In the genomic region with DNA sequence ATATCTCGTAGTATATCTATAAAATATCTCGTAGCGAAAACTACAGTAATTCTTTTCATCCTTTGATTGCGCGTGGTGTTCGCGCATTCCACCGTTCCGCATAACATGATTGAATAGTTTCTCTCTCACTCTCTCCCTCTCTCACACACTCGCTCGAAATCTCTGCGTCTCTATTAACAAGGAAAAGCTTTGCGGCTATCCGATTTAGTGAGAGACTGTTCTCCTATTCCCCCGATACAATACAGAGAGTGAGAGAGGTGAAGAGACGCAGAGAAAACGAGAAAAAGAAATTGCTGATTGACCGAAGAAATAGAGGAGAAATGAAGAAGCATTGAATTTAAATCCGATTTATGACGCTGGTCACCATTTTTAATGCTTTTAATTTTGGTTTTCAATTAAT, we compare ENCODE assay signal across 4 worm cellular contexts.
TF ChIP-seq lines count a peak whose summit lies in the region.

No protein-coding gene starts in this region.

TF ChIP-seq in whole organism, L2 larva, 48 proteins besides CTCF, POLR2A, EP300 and RAD21:
- TF ChIP-seq dmd-4 (tag; optimal IDR thresholded peaks at IDR 0.05; lab: Kevin White, UChicago) = no peak
- TF ChIP-seq nhr-77 (tag; optimal IDR thresholded peaks at IDR 0.05; lab: Kevin White, UChicago) = no peak
- TF ChIP-seq fos-1 (tag; optimal IDR thresholded peaks at IDR 0.05; lab: Kevin White, UChicago) = peak; percentile 36
- no peak for TF ChIP-seq nhr-23 (tag; optimal IDR thresholded peaks at IDR 0.05; lab: Kevin White, UChicago)
- TF ChIP-seq ztf-11 (tag; optimal IDR thresholded peaks at IDR 0.05; lab: Kevin White, UChicago) = no peak
- TF ChIP-seq nhr-21 (tag; optimal IDR thresholded peaks at IDR 0.05; lab: Kevin White, UChicago) = peak; percentile 27
- no peak for TF ChIP-seq nhr-6 (tag; optimal IDR thresholded peaks at IDR 0.05; lab: Kevin White, UChicago)
- TF ChIP-seq mab-5 (tag; optimal IDR thresholded peaks at IDR 0.05; lab: Kevin White, UChicago) = no peak
- peak; percentile 23 for TF ChIP-seq sma-9 (GFP tag; optimal IDR thresholded peaks at IDR 0.05; lab: Kevin White, UChicago)
- TF ChIP-seq sma-9 (tag; optimal IDR thresholded peaks at IDR 0.05; lab: Kevin White, UChicago) = no peak
- no peak for TF ChIP-seq ama-1 (optimal IDR thresholded peaks at IDR 0.05; lab: Kevin White, UChicago)
- TF ChIP-seq F13H6.1 (tag; optimal IDR thresholded peaks at IDR 0.05; lab: Kevin White, UChicago) = peak; percentile 38
- peak; percentile 88 for TF ChIP-seq sem-4 (tag; optimal IDR thresholded peaks at IDR 0.05; lab: Kevin White, UChicago)
- peak; percentile 21 for TF ChIP-seq C34F6.9 (tag; optimal IDR thresholded peaks at IDR 0.05; lab: Kevin White, UChicago)
- TF ChIP-seq nhr-25 (tag; optimal IDR thresholded peaks at IDR 0.05; lab: Kevin White, UChicago) = peak; percentile 48
- peak in 1 of 2 experiments; percentile 66 for TF ChIP-seq lsy-2 (tag; optimal IDR thresholded peaks at IDR 0.05; lab: Kevin White, UChicago)
- peak; percentile 34 for TF ChIP-seq sma-3 (GFP tag; optimal IDR thresholded peaks at IDR 0.05; lab: Kevin White, UChicago)
- no peak for TF ChIP-seq R02D3.7 (tag; optimal IDR thresholded peaks at IDR 0.05; lab: Kevin White, UChicago)
- TF ChIP-seq nhr-10 (tag; optimal IDR thresholded peaks at IDR 0.05; lab: Kevin White, UChicago) = no peak
- no peak for TF ChIP-seq zag-1 (tag; optimal IDR thresholded peaks at IDR 0.05; lab: Kevin White, UChicago)
- no peak for TF ChIP-seq nhr-129 (tag; optimal IDR thresholded peaks at IDR 0.05; lab: Kevin White, UChicago)
- no peak for TF ChIP-seq elt-1 (tag; optimal IDR thresholded peaks at IDR 0.05; lab: Kevin White, UChicago)

TF ChIP-seq in whole organism, L4 larva, 104 proteins besides CTCF, POLR2A, EP300 and RAD21:
- TF ChIP-seq mes-2 (tag; optimal IDR thresholded peaks at IDR 0.05; lab: Kevin White, UChicago; ENCODE audit: poor library complexity, severe bottlenecking) (peak; percentile 60), lin-1 (GFP tag; IDR thresholded peaks at IDR 0.05; lab: Robert Waterston, UW) (0 out of 2 replicates have a peak, but pooled peaks have one; percentile 9), aha-1 (tag; lab: Kevin White, UChicago) (peak; percentile 84), mxl-3 (GFP tag; optimal IDR thresholded peaks at IDR 0.05; lab: Kevin White, UChicago) (peak; percentile 55), dve-1 (tag; optimal IDR thresholded peaks at IDR 0.05; lab: Kevin White, UChicago; ENCODE audit: insufficient read depth) (peak; percentile 84), lsy-2 (tag; optimal IDR thresholded peaks at IDR 0.05; lab: Kevin White, UChicago) (peak in 1 of 2 experiments; percentile 62), mep-1 (tag; optimal IDR thresholded peaks at IDR 0.05; lab: Kevin White, UChicago) (peak; percentile 35), hlh-30 (tag; optimal IDR thresholded peaks at IDR 0.05; lab: Kevin White, UChicago; ENCODE audit: insufficient read depth) (peak; percentile 60), dpl-1 (GFP tag; optimal IDR thresholded peaks at IDR 0.05; lab: Kevin White, UChicago) (peak; percentile 19), nhr-42 (GFP tag; IDR thresholded peaks at IDR 0.05; lab: Robert Waterston, UW) (no peak), snpc-4 (tag; optimal IDR thresholded peaks at IDR 0.05; lab: Kevin White, UChicago) (no peak), aly-2 (tag; optimal IDR thresholded peaks at IDR 0.05; lab: Kevin White, UChicago) (no peak), unc-62 (GFP tag; optimal IDR thresholded peaks at IDR 0.05 in 1 of 2; lab: Kevin White, UChicago) (peak in 1 of 2 experiments; percentile 82), unc-62 (tag; optimal IDR thresholded peaks at IDR 0.05; lab: Kevin White, UChicago) (no peak), nhr-28 (tag; optimal IDR thresholded peaks at IDR 0.05; lab: Kevin White, UChicago) (peak; percentile 32), zag-1 (tag; optimal IDR thresholded peaks at IDR 0.05; lab: Kevin White, UChicago) (no peak)

TF ChIP-seq in whole organism, late embryonic, 69 proteins besides CTCF, POLR2A, EP300 and RAD21 (continues in another document):
- TF ChIP-seq ref-2 (tag; optimal IDR thresholded peaks at IDR 0.05; lab: Kevin White, UChicago) (peak; percentile 36), syd-9 (tag; optimal IDR thresholded peaks at IDR 0.05; lab: Kevin White, UChicago) (no peak), hlh-13 (GFP tag; optimal IDR thresholded peaks at IDR 0.05; lab: Kevin White, UChicago) (no peak), pax-1 (tag; optimal IDR thresholded peaks at IDR 0.05; lab: Kevin White, UChicago) (peak; percentile 93), pros-1 (tag; optimal IDR thresholded peaks at IDR 0.05; lab: Kevin White, UChicago) (peak; percentile 50), tbx-7 (tag; optimal IDR thresholded peaks at IDR 0.05; lab: Kevin White, UChicago) (no peak), K09A11.1 (tag; optimal IDR thresholded peaks at IDR 0.05; lab: Kevin White, UChicago; ENCODE audit: insufficient read depth) (no peak), ceh-31 (tag; optimal IDR thresholded peaks at IDR 0.05; lab: Kevin White, UChicago) (peak; percentile 33), mec-3 (tag; optimal IDR thresholded peaks at IDR 0.05; lab: Kevin White, UChicago; ENCODE audit: borderline replicate concordance) (no peak), elt-2 (tag; optimal IDR thresholded peaks at IDR 0.05; lab: Kevin White, UChicago) (no peak), lin-11 (tag; optimal IDR thresholded peaks at IDR 0.05; lab: Kevin White, UChicago) (no peak), K02D7.2 (tag; optimal IDR thresholded peaks at IDR 0.05; lab: Kevin White, UChicago) (no peak), ahr-1 (tag; optimal IDR thresholded peaks at IDR 0.05; lab: Kevin White, UChicago) (no peak), ceh-48 (tag; optimal IDR thresholded peaks at IDR 0.05; lab: Kevin White, UChicago) (no peak), npax-4 (tag; optimal IDR thresholded peaks at IDR 0.05; lab: Kevin White, UChicago) (no peak), dve-1 (tag; optimal IDR thresholded peaks at IDR 0.05; lab: Kevin White, UChicago) (peak; percentile 44), ets-4 (tag; optimal IDR thresholded peaks at IDR 0.05; lab: Kevin White, UChicago) (no peak), che-1 (tag; optimal IDR thresholded peaks at IDR 0.05; lab: Kevin White, UChicago) (no peak), dmd-4 (tag; optimal IDR thresholded peaks at IDR 0.05; lab: Kevin White, UChicago; ENCODE audit: borderline replicate concordance) (no peak), nfya-1 (tag; optimal IDR thresholded peaks at IDR 0.05; lab: Kevin White, UChicago) (peak; percentile 63), ceh-24 (tag; optimal IDR thresholded peaks at IDR 0.05; lab: Kevin White, UChicago) (no peak), fkh-10 (GFP tag; optimal IDR thresholded peaks at IDR 0.05; lab: Kevin White, UChicago) (no peak), lim-6 (tag; optimal IDR thresholded peaks at IDR 0.05; lab: Kevin White, UChicago) (no peak), Y22D7AL.16 (tag; optimal IDR thresholded peaks at IDR 0.05; lab: Kevin White, UChicago) (no peak), eyg-1 (tag; optimal IDR thresholded peaks at IDR 0.05; lab: Kevin White, UChicago) (no peak), ceh-18 (tag; optimal IDR thresholded peaks at IDR 0.05; lab: Kevin White, UChicago) (no peak), T23F11.4 (GFP tag; optimal IDR thresholded peaks at IDR 0.05; lab: Kevin White, UChicago) (no peak), odd-2 (tag; optimal IDR thresholded peaks at IDR 0.05; lab: Kevin White, UChicago) (no peak)

TF ChIP-seq in whole organism, mixed stage, embryonic, 35 proteins besides CTCF, POLR2A, EP300 and RAD21 (continues in another document):
- TF ChIP-seq bed-3 (GFP tag; optimal IDR thresholded peaks at IDR 0.05; lab: Kevin White, UChicago) (no peak), ham-2 (GFP tag; optimal IDR thresholded peaks at IDR 0.05; lab: Kevin White, UChicago) (peak; percentile 99), sptf-1 (tag; optimal IDR thresholded peaks at IDR 0.05; lab: Kevin White, UChicago) (no peak), unc-39 (tag; optimal IDR thresholded peaks at IDR 0.05; lab: Kevin White, UChicago) (no peak), ceh-83 (GFP tag; optimal IDR thresholded peaks at IDR 0.05; lab: Kevin White, UChicago) (no peak), mls-2 (tag; optimal IDR thresholded peaks at IDR 0.05; lab: Kevin White, UChicago) (no peak), drap-1 (GFP tag; optimal IDR thresholded peaks at IDR 0.05; lab: Kevin White, UChicago) (no peak), unc-120 (tag; optimal IDR thresholded peaks at IDR 0.05; lab: Kevin White, UChicago; ENCODE audit: poor library complexity, severe bottlenecking) (no peak), tbx-8 (GFP tag; optimal IDR thresholded peaks at IDR 0.05; lab: Kevin White, UChicago) (no peak), ceh-39 (tag; optimal IDR thresholded peaks at IDR 0.05; lab: Kevin White, UChicago) (no peak), snpc-4 (tag; optimal IDR thresholded peaks at IDR 0.05; lab: Kevin White, UChicago) (no peak), mab-5 (tag; optimal IDR thresholded peaks at IDR 0.05; lab: Kevin White, UChicago) (no peak), unc-62 (GFP tag; optimal IDR thresholded peaks at IDR 0.05; lab: Kevin White, UChicago) (peak; percentile 45), hlh-1 (tag; optimal IDR thresholded peaks at IDR 0.05; lab: Kevin White, UChicago) (no peak), elt-1 (tag; optimal IDR thresholded peaks at IDR 0.05; lab: Kevin White, UChicago; ENCODE audit: borderline replicate concordance, insufficient read depth) (no peak), lin-13 (tag; optimal IDR thresholded peaks at IDR 0.05; lab: Kevin White, UChicago) (peak; percentile 26), nhr-28 (tag; optimal IDR thresholded peaks at IDR 0.05; lab: Kevin White, UChicago) (no peak), nhr-237 (tag; optimal IDR thresholded peaks at IDR 0.05; lab: Kevin White, UChicago) (peak; percentile 64), pha-4 (tag; optimal IDR thresholded peaks at IDR 0.05; lab: Kevin White, UChicago) (peak; percentile 52), mep-1 (tag; optimal IDR thresholded peaks at IDR 0.05; lab: Kevin White, UChicago) (peak; percentile 34), zip-8 (tag; optimal IDR thresholded peaks at IDR 0.05; lab: Kevin White, UChicago) (no peak), ztf-11 (tag; optimal IDR thresholded peaks at IDR 0.05; lab: Kevin White, UChicago) (no peak), elt-3 (tag; optimal IDR thresholded peaks at IDR 0.05; lab: Kevin White, UChicago) (no peak), ces-1 (GFP tag; optimal IDR thresholded peaks at IDR 0.05; lab: Kevin White, UChicago) (peak; percentile 36), nhr-2 (tag; optimal IDR thresholded peaks at IDR 0.05; lab: Kevin White, UChicago) (no peak), sem-2 (GFP tag; optimal IDR thresholded peaks at IDR 0.05; lab: Kevin White, UChicago) (no peak), M03D4.4 (tag; optimal IDR thresholded peaks at IDR 0.05; lab: Kevin White, UChicago) (no peak), lin-32 (GFP tag; optimal IDR thresholded peaks at IDR 0.05; lab: Kevin White, UChicago) (no peak), nhr-12 (tag; optimal IDR thresholded peaks at IDR 0.05; lab: Kevin White, UChicago) (no peak), lsy-2 (tag; optimal IDR thresholded peaks at IDR 0.05; lab: Kevin White, UChicago) (peak; percentile 69), flh-1 (GFP tag; optimal IDR thresholded peaks at IDR 0.05; lab: Kevin White, UChicago) (no peak), ceh-43 (GFP tag; optimal IDR thresholded peaks at IDR 0.05; lab: Kevin White, UChicago) (no peak)
